Worm (Caenorhabditis elegans) whole organism, mixed stage, embryonic: ENCODE results near the gene F07E5.12.

Source experiments
- drap-1 ChIP-seq: fragments of 200-800 bp; sonication (Bioruptor generic); optimal IDR thresholded peaks from 3 replicates; lab custom pipeline; 2018; ENCODE audit warnings: mild to moderate bottlenecking, missing genetic modification characterization, missing compliant biosample characterization
- elt-3 ChIP-seq: fragments of 150-350 bp; optimal IDR thresholded peaks from 2 replicates; lab custom pipeline; 2014; ENCODE audit warnings: missing biosample characterization, missing genetic modification characterization
- lin-13 ChIP-seq: fragments of 150-350 bp; optimal IDR thresholded peaks from 2 replicates; lab custom pipeline; 2014; ENCODE audit warnings: missing biosample characterization, missing genetic modification characterization
- lsy-2 ChIP-seq: fragments of 150-350 bp; optimal IDR thresholded peaks from 2 replicates; lab custom pipeline; 2014; ENCODE audit warnings: missing biosample characterization, missing genetic modification characterization
- mab-5 ChIP-seq: fragments of 150-350 bp; optimal IDR thresholded peaks from 2 replicates; lab custom pipeline; 2014; ENCODE audit warnings: missing biosample characterization, missing genetic modification characterization
- nhr-12 ChIP-seq: fragments of 150-350 bp; optimal IDR thresholded peaks from 2 replicates; lab custom pipeline; 2014; ENCODE audit warnings: missing biosample characterization, missing genetic modification characterization
- nhr-28 ChIP-seq: fragments of 150-350 bp; optimal IDR thresholded peaks from 2 replicates; lab custom pipeline; 2014; ENCODE audit warnings: missing biosample characterization, missing genetic modification characterization
- pha-4 ChIP-seq: fragments of 150-350 bp; optimal IDR thresholded peaks from 2 replicates; lab custom pipeline; 2018; ENCODE audit warnings: missing biosample characterization, missing genetic modification reagents, missing genetic modification characterization
- snpc-4 ChIP-seq: fragments of 150-350 bp; optimal IDR thresholded peaks from 2 replicates; lab custom pipeline; 2014; ENCODE audit warnings: missing biosample characterization, missing genetic modification characterization
- unc-39 ChIP-seq: fragments of 150-350 bp; optimal IDR thresholded peaks from 2 replicates; lab custom pipeline; 2014; ENCODE audit warnings: missing biosample characterization, missing genetic modification characterization
- unc-62 ChIP-seq: fragments of 150-350 bp; optimal IDR thresholded peaks from 2 replicates; lab custom pipeline; 2014; ENCODE audit warnings: missing biosample characterization, missing genetic modification reagents, missing genetic modification characterization

ce11 chrII:2028712-2029111 lies 39.1 kb upstream of the F07E5.12 start, which contains the start of gene bath-1:
- no peak for TF ChIP-seq mab-5 (tag; lab: Kevin White, UChicago)
- no peak for TF ChIP-seq snpc-4 (tag; lab: Kevin White, UChicago)
- no peak for TF ChIP-seq pha-4 (tag; lab: Kevin White, UChicago)
- TF ChIP-seq unc-62 (GFP tag; lab: Kevin White, UChicago), result no peak
- TF ChIP-seq nhr-28, result no peak
- TF ChIP-seq nhr-12 (tag; lab: Kevin White, UChicago), result no peak
- no peak for TF ChIP-seq lin-13 (tag; lab: Kevin White, UChicago)
- no peak for TF ChIP-seq unc-39 (tag; lab: Kevin White, UChicago)
- no peak for TF ChIP-seq drap-1 (GFP tag; lab: Kevin White, UChicago)
- no peak for TF ChIP-seq lsy-2
- TF ChIP-seq elt-3 (tag; lab: Kevin White, UChicago), result no peak
